Fruit fly (Drosophila melanogaster): ENCODE data around the gene CG31231.

Gene CG31231

dm6 chr3R:18658945-18659642 lies 6.1 kb upstream of the CG31231 start, which contains the start of the genes CG31224 and CstF64 (continued):
- peak; percentile 51 for TF ChIP-seq Mio (GFP tag; optimal IDR thresholded peaks at IDR 0.05)
- TF ChIP-seq CG9705 (GFP tag; optimal IDR thresholded peaks at IDR 0.05) = peak; percentile 74
- no peak for TF ChIP-seq Hnf4 (GFP tag; optimal IDR thresholded peaks at IDR 0.05)
- TF ChIP-seq GATAd (GFP tag; optimal IDR thresholded peaks at IDR 0.05) = peak; percentile 84
- peak; percentile 30 to 88 for TF ChIP-seq foxo (GFP tag; optimal IDR thresholded peaks at IDR 0.05)
- no peak for TF ChIP-seq lola (GFP tag; optimal IDR thresholded peaks at IDR 0.05)

dm6 chr3R:18663525-18663924 lies 1.6 kb upstream of the CG31231 start, which contains the start of the genes Cpsf73 and Gos28:
TSS of gene Cpsf73 (minus strand) at chr3R:18663552.
TSS of gene Gos28 (plus strand) at chr3R:18663738.
- no peak for TF ChIP-seq brk (GFP tag; optimal IDR thresholded peaks at IDR 0.05)
- peak; percentile 23 for TF ChIP-seq Sp1 (GFP tag; optimal IDR thresholded peaks at IDR 0.05)
- TF ChIP-seq sv (GFP tag; optimal IDR thresholded peaks at IDR 0.05) = no peak
- TF ChIP-seq dl (GFP tag; optimal IDR thresholded peaks at IDR 0.05; ENCODE audit: insufficient read depth in 1 of 2, partially characterized antibody in 2 of 2) = no peak
- TF ChIP-seq psq (GFP tag; optimal IDR thresholded peaks at IDR 0.05) = no peak
- TF ChIP-seq Vsx2 (GFP tag; optimal IDR thresholded peaks at IDR 0.05; ENCODE audit: partially characterized antibody) = no peak
- peak; percentile 13 for TF ChIP-seq HLH106 (tag; optimal IDR thresholded peaks at IDR 0.05)
- TF ChIP-seq Dfd (GFP tag; optimal IDR thresholded peaks at IDR 0.05) = no peak
- no peak for TF ChIP-seq Abd-B (GFP tag; optimal IDR thresholded peaks at IDR 0.05)
- TF ChIP-seq CG32264 (GFP tag; optimal IDR thresholded peaks at IDR 0.05) = no peak
- TF ChIP-seq Mio (GFP tag; optimal IDR thresholded peaks at IDR 0.05) = no peak
- TF ChIP-seq h (GFP tag; optimal IDR thresholded peaks at IDR 0.05) = peak; percentile 39
- TF ChIP-seq Hnf4 (GFP tag; optimal IDR thresholded peaks at IDR 0.05) = no peak
- no peak for TF ChIP-seq OdsH (GFP tag; optimal IDR thresholded peaks at IDR 0.05)
- TF ChIP-seq ey (GFP tag; optimal IDR thresholded peaks at IDR 0.05) = no peak
- TF ChIP-seq Hr83 (GFP tag; optimal IDR thresholded peaks at IDR 0.05; ENCODE audit: poor library complexity, severe bottlenecking) = no peak
- TF ChIP-seq lola (GFP tag; optimal IDR thresholded peaks at IDR 0.05) = no peak
- no peak for TF ChIP-seq jim (GFP tag; optimal IDR thresholded peaks at IDR 0.05)
- TF ChIP-seq Rel (GFP tag; optimal IDR thresholded peaks at IDR 0.05) = no peak
- peak; percentile 30 for TF ChIP-seq Rel (tag; optimal IDR thresholded peaks at IDR 0.05)
- TF ChIP-seq foxo (GFP tag; optimal IDR thresholded peaks at IDR 0.05) = peak in 1 of 2 experiments; percentile 5
- no peak for TF ChIP-seq Hr78 (GFP tag; optimal IDR thresholded peaks at IDR 0.05)
- TF ChIP-seq woc (GFP tag; optimal IDR thresholded peaks at IDR 0.05) = peak; percentile 39
- TF ChIP-seq Myc (optimal IDR thresholded peaks at IDR 0.05) = no peak
- TF ChIP-seq CG9705 (GFP tag; optimal IDR thresholded peaks at IDR 0.05) = no peak
- TF ChIP-seq rgr (GFP tag; optimal IDR thresholded peaks at IDR 0.05) = peak; percentile 53
- no peak for TF ChIP-seq dsf (GFP tag; optimal IDR thresholded peaks at IDR 0.05; ENCODE audit: borderline replicate concordance)
- no peak for TF ChIP-seq N (GFP tag; optimal IDR thresholded peaks at IDR 0.05)
- TF ChIP-seq pan (optimal IDR thresholded peaks at IDR 0.05) = no peak
- TF ChIP-seq usp (GFP tag; optimal IDR thresholded peaks at IDR 0.05) = no peak
- TF ChIP-seq Dif (GFP tag; optimal IDR thresholded peaks at IDR 0.05; ENCODE audit: partially characterized antibody) = no peak
- TF ChIP-seq br (GFP tag; optimal IDR thresholded peaks at IDR 0.05) = no peak
- TF ChIP-seq GATAd (GFP tag; optimal IDR thresholded peaks at IDR 0.05) = no peak

- TF ChIP-seq Jra (GFP tag; optimal IDR thresholded peaks at IDR 0.05) = no peak
- TF ChIP-seq dmrt93B (GFP tag; optimal IDR thresholded peaks at IDR 0.05) = no peak
- TF ChIP-seq dl (GFP tag; optimal IDR thresholded peaks at IDR 0.05; ENCODE audit: insufficient read depth in 1 of 2, partially characterized antibody in 2 of 2) = no peak
- TF ChIP-seq Hr83 (GFP tag; optimal IDR thresholded peaks at IDR 0.05; ENCODE audit: poor library complexity, severe bottlenecking) = no peak
- no peak for TF ChIP-seq Rel (GFP tag; optimal IDR thresholded peaks at IDR 0.05)
- peak; percentile 98 for TF ChIP-seq Rel (tag; optimal IDR thresholded peaks at IDR 0.05)
Observed at dm6 chr3R:18667659-18668248, 2.6 kb downstream of the CG31231 start, which contains the start of gene CG31229. TSS of gene CG31229 (plus strand) at chr3R:18667852.

Measured in whole organism, wandering third instar larva.